Fruit fly (Drosophila melanogaster) whole organism, embryonic: ENCODE data around the gene Polr3H.

Experiments used
- Atf6 ChIP-seq: fragments of 200-800 bp; sonication (Bioruptor generic); IDR thresholded peaks from 2 replicates; pipeline ENCODE4 v1.3.6; 2022; ENCODE audit warnings: missing biosample characterization, missing genetic modification characterization
- BtbVII ChIP-seq: fragments of 200-800 bp; sonication (Bioruptor generic); optimal IDR thresholded peaks from 3 replicates; lab custom pipeline; 2017; ENCODE audit warnings: missing biosample characterization, mild to moderate bottlenecking, missing genetic modification characterization
- C15 ChIP-seq: fragments of 200-800 bp; sonication (Bioruptor generic); IDR thresholded peaks from 3 replicates; pipeline ENCODE4 v1.3.6; 2022; ENCODE audit warnings: missing biosample characterization, missing genetic modification characterization
- CG10321 ChIP-seq: fragments of 200-800 bp; sonication (Bioruptor generic); IDR thresholded peaks from 2 replicates; pipeline ENCODE4 v1.3.6; 2022; ENCODE audit warnings: missing biosample characterization, missing genetic modification characterization
- CG10462 ChIP-seq: fragments of 200-800 bp; sonication (Bioruptor generic); optimal IDR thresholded peaks from 2 replicates; lab custom pipeline; 2016; ENCODE audit warnings: missing biosample characterization, missing genetic modification characterization
- CG11504 ChIP-seq: fragments of 200-800 bp; sonication (Bioruptor generic); optimal IDR thresholded peaks from 3 replicates; lab custom pipeline; 2019; ENCODE audit warnings: missing biosample characterization, mild to moderate bottlenecking, missing genetic modification characterization, moderate library complexity
- CG13296 ChIP-seq: fragments of 200-800 bp; sonication (Bioruptor generic); optimal IDR thresholded peaks from 3 replicates; lab custom pipeline; 2018; ENCODE audit warnings: missing biosample characterization, mild to moderate bottlenecking, missing genetic modification characterization
- CG15073 ChIP-seq: fragments of 200-800 bp; sonication (Bioruptor generic); optimal IDR thresholded peaks from 2 replicates; lab custom pipeline; 2016; ENCODE audit warnings: missing biosample characterization, missing genetic modification characterization
- CG1647 ChIP-seq: fragments of 200-800 bp; sonication (Bioruptor generic); optimal IDR thresholded peaks from 3 replicates; lab custom pipeline; 2016; ENCODE audit warnings: missing biosample characterization, missing genetic modification characterization
- CG16813 ChIP-seq: fragments of 200-800 bp; sonication (Bioruptor generic); IDR thresholded peaks from 3 replicates; pipeline ENCODE4 v1.3.6; 2022; ENCODE audit warnings: missing biosample characterization, missing genetic modification characterization; ENCODE audit not compliant: partially characterized antibody
- CG3995 ChIP-seq: fragments of 200-800 bp; sonication (Bioruptor generic); optimal IDR thresholded peaks from 3 replicates; lab custom pipeline; 2016; ENCODE audit warnings: missing biosample characterization, missing genetic modification characterization
- CG4282 ChIP-seq: fragments of 200-800 bp; sonication (Bioruptor generic); optimal IDR thresholded peaks from 2 replicates; lab custom pipeline; 2016; ENCODE audit warnings: missing biosample characterization, missing genetic modification characterization
- CG7786 ChIP-seq: fragments of 200-800 bp; sonication (Bioruptor generic); optimal IDR thresholded peaks from 2 replicates; lab custom pipeline; 2016; ENCODE audit warnings: missing biosample characterization, missing genetic modification characterization
- CG7987 ChIP-seq: fragments of 200-800 bp; sonication (Bioruptor generic); optimal IDR thresholded peaks from 2 replicates; lab custom pipeline; 2018; ENCODE audit warnings: missing biosample characterization, mild to moderate bottlenecking, missing genetic modification characterization, moderate library complexity
- CG8388 ChIP-seq: fragments of 200-800 bp; sonication (Bioruptor generic); optimal IDR thresholded peaks from 2 replicates; lab custom pipeline; 2019; ENCODE audit warnings: missing biosample characterization, mild to moderate bottlenecking, missing genetic modification characterization, moderate library complexity
- Chrac-16 ChIP-seq: fragments of 200-800 bp; sonication (Bioruptor generic); optimal IDR thresholded peaks from 3 replicates; lab custom pipeline; 2016; ENCODE audit warnings: missing biosample characterization, missing genetic modification characterization
- Deaf1 ChIP-seq: fragments of 200-800 bp; optimal IDR thresholded peaks from 3 replicates; lab custom pipeline; 2019; ENCODE audit warnings: missing biosample characterization, mild to moderate bottlenecking, missing genetic modification characterization, moderate library complexity
- Hmr ChIP-seq: fragments of 200-800 bp; sonication (Bioruptor generic); optimal IDR thresholded peaks from 3 replicates; lab custom pipeline; 2017; ENCODE audit warnings: mild to moderate bottlenecking, missing biosample characterization, missing genetic modification reagents, missing genetic modification characterization
- Med ChIP-seq: fragments of 200-800 bp; sonication (Bioruptor generic); peaks from one replicate; lab custom pipeline; 2016; ENCODE audit warnings: missing biosample characterization, missing genetic modification characterization, mild to moderate bottlenecking, inconsistent platforms, moderate library complexity
- Oaz ChIP-seq: fragments of 200-800 bp; sonication (Bioruptor generic); IDR thresholded peaks from 2 replicates; pipeline ENCODE4 v1.3.6; 2022; ENCODE audit warnings: missing biosample characterization, missing genetic modification characterization
- Rx ChIP-seq: fragments of 200-800 bp; sonication (Bioruptor generic); IDR thresholded peaks from 2 replicates; pipeline ENCODE4 v1.3.6; 2022; ENCODE audit warnings: missing biosample characterization, missing genetic modification characterization
- Vsx1 ChIP-seq: fragments of 200-800 bp; sonication (Bioruptor generic); optimal IDR thresholded peaks from 2 replicates; lab custom pipeline; 2017; ENCODE audit warnings: missing biosample characterization, mild to moderate bottlenecking, missing genetic modification characterization, missing genetic modification reagents
- Xrp1 ChIP-seq: fragments of 200-800 bp; sonication (Bioruptor generic); IDR thresholded peaks from 2 replicates; pipeline ENCODE4 v1.3.6; 2022; ENCODE audit warnings: missing biosample characterization, missing genetic modification characterization
- ash1 ChIP-seq: fragments of 200-800 bp; sonication (Bioruptor generic); optimal IDR thresholded peaks from 2 replicates; lab custom pipeline; 2018; ENCODE audit warnings: missing biosample characterization, mild to moderate bottlenecking, missing genetic modification characterization
- bcd ChIP-seq: fragments of 200-800 bp; sonication (Bioruptor generic); optimal IDR thresholded peaks from 2 replicates; lab custom pipeline; 2017; ENCODE audit warnings: missing biosample characterization, mild to moderate bottlenecking, missing genetic modification characterization
- br ChIP-seq: fragments of >200 bp; optimal IDR thresholded peaks from 2 replicates; lab custom pipeline; 2017
- chn ChIP-seq: fragments of 200-800 bp; sonication (Bioruptor generic); optimal IDR thresholded peaks from 2 replicates; lab custom pipeline; 2016; ENCODE audit warnings: missing biosample characterization, missing genetic modification characterization
- dpn ChIP-seq, 2 experiments: fragments of 200-800 bp; sonication (Bioruptor generic); optimal IDR thresholded peaks; 3 replicates each; lab custom pipeline; 2016; ENCODE audit warnings: missing biosample characterization in 2 of 2, missing genetic modification characterization in 2 of 2
- dysf ChIP-seq: fragments of 200-800 bp; sonication (Bioruptor generic); IDR thresholded peaks from 3 replicates; pipeline ENCODE4 v1.3.6; 2022; ENCODE audit warnings: missing biosample characterization, missing genetic modification characterization
- emc ChIP-seq: fragments of 200-800 bp; sonication (Bioruptor generic); optimal IDR thresholded peaks from 2 replicates; lab custom pipeline; 2016; ENCODE audit warnings: missing biosample characterization, missing genetic modification characterization
- hb ChIP-seq: fragments of 200-800 bp; sonication (Bioruptor generic); IDR thresholded peaks from 3 replicates; pipeline ENCODE4 v1.3.6; 2022; ENCODE audit warnings: missing biosample characterization, missing genetic modification characterization; ENCODE audit not compliant: partially characterized antibody
- lab ChIP-seq: fragments of 200-800 bp; sonication (Bioruptor generic); optimal IDR thresholded peaks from 3 replicates; lab custom pipeline; 2017; ENCODE audit warnings: missing biosample characterization, missing genetic modification characterization, mild to moderate bottlenecking, moderate library complexity, missing genetic modification reagents
- lilli ChIP-seq: fragments of 200-800 bp; sonication (Bioruptor generic); optimal IDR thresholded peaks from 3 replicates; lab custom pipeline; 2016; ENCODE audit warnings: missing biosample characterization, missing genetic modification characterization
- lola ChIP-seq, 3 experiments: fragments of >200 bp in 2 of 3; fragments of 200-800 bp in 1 of 3; sonication (Bioruptor generic) in 1 of 3; optimal IDR thresholded peaks; 2 replicates each; lab custom pipeline; 2017 to 2019; ENCODE audit warnings: missing biosample characterization in 3 of 3, missing genetic modification characterization in 3 of 3, mild to moderate bottlenecking in 1 of 3, moderate library complexity in 1 of 3
- mirr ChIP-seq: fragments of 200-800 bp; sonication (Bioruptor generic); optimal IDR thresholded peaks from 3 replicates; lab custom pipeline; 2018; ENCODE audit warnings: missing biosample characterization, mild to moderate bottlenecking, missing genetic modification characterization
- nau ChIP-seq: fragments of 200-800 bp; sonication (Bioruptor generic); optimal IDR thresholded peaks from 3 replicates; lab custom pipeline; 2017; ENCODE audit warnings: missing biosample characterization, mild to moderate bottlenecking, missing genetic modification characterization, missing genetic modification reagents
- nmo ChIP-seq: fragments of 200-800 bp; sonication (Bioruptor generic); optimal IDR thresholded peaks from 2 replicates; lab custom pipeline; 2018; ENCODE audit warnings: missing biosample characterization, mild to moderate bottlenecking, missing genetic modification characterization, moderate library complexity
- sc ChIP-seq, 3 experiments: fragments of >200 bp in 2 of 3; fragments of 200-800 bp in 1 of 3; sonication (Bioruptor generic) in 1 of 3; optimal IDR thresholded peaks; 2 replicates in 2 of 3; 3 replicates in 1 of 3; lab custom pipeline; 2017; ENCODE audit warnings: mild to moderate bottlenecking in 1 of 3, missing biosample characterization in 1 of 3, missing genetic modification characterization in 1 of 3, missing genetic modification reagents in 1 of 3
- sd ChIP-seq: fragments of 200-800 bp; sonication (Bioruptor generic); optimal IDR thresholded peaks from 3 replicates; lab custom pipeline; 2018; ENCODE audit warnings: missing biosample characterization, mild to moderate bottlenecking, missing genetic modification characterization, moderate library complexity
- shn ChIP-seq: fragments of 200-800 bp; sonication (Bioruptor generic); optimal IDR thresholded peaks from 3 replicates; lab custom pipeline; 2016; ENCODE audit warnings: missing biosample characterization, missing genetic modification characterization
- ssp ChIP-seq: fragments of 200-800 bp; sonication (Bioruptor generic); IDR thresholded peaks from 2 replicates; pipeline ENCODE4 v1.3.6; 2022; ENCODE audit warnings: missing biosample characterization, missing genetic modification characterization
- stc ChIP-seq: fragments of 200-800 bp; sonication (Bioruptor generic); IDR thresholded peaks from 2 replicates; pipeline ENCODE4 v1.3.6; 2022; ENCODE audit warnings: missing biosample characterization, missing genetic modification characterization
- sug ChIP-seq: fragments of 200-800 bp; optimal IDR thresholded peaks from 2 replicates; lab custom pipeline; 2019; ENCODE audit warnings: missing biosample characterization, mild to moderate bottlenecking, missing genetic modification characterization, moderate library complexity
- yki ChIP-seq: fragments of >200 bp; optimal IDR thresholded peaks from 3 replicates; lab custom pipeline; 2018

Polr3H gene

dm6 chr3L:11689832-11690602 is 41.5 kb downstream of the Polr3H start (continued):
- TF ChIP-seq stc = 0 out of 2 replicates have a peak, but pooled peaks have one; percentile 12
- peak; percentile 62 for TF ChIP-seq Med
- TF ChIP-seq ssp (GFP tag; lab: Robert Waterston, UW) = no peak
- TF ChIP-seq chn (GFP tag; lab: Kevin White, UChicago) = no peak
- TF ChIP-seq shn (GFP tag; lab: Kevin White, UChicago) = no peak
- no peak for TF ChIP-seq Xrp1 (GFP tag; lab: Robert Waterston, UW)
- TF ChIP-seq CG8388 = no peak
- no peak for TF ChIP-seq Hmr
- TF ChIP-seq CG3995 (GFP tag; lab: Kevin White, UChicago) = no peak
- TF ChIP-seq nau (GFP tag; lab: Kevin White, UChicago) = no peak
- no peak for TF ChIP-seq CG7786
- TF ChIP-seq Oaz (GFP tag; lab: Robert Waterston, UW) = no peak
- TF ChIP-seq yki (lab: Kevin White, UChicago) = no peak
- no peak for TF ChIP-seq bcd (GFP tag; lab: Kevin White, UChicago)
- TF ChIP-seq mirr (GFP tag; lab: Kevin White, UChicago) = peak; percentile 93
- TF ChIP-seq lab (GFP tag; lab: Kevin White, UChicago) = peak; percentile 28
- TF ChIP-seq CG11504 = no peak
- TF ChIP-seq Atf6 (GFP tag; lab: Robert Waterston, UW) = 0 out of 2 replicates have a peak, but pooled peaks have one; percentile 23
- no peak for TF ChIP-seq Rx
- TF ChIP-seq sug (tag; lab: Kevin White, UChicago) = peak; percentile 41
- no peak for TF ChIP-seq lilli
- TF ChIP-seq br (lab: Kevin White, UChicago) = no peak
- TF ChIP-seq CG16813 (GFP tag; lab: Robert Waterston, UW) = no peak
- TF ChIP-seq sd = peak; percentile 48
- TF ChIP-seq CG4282 (GFP tag; lab: Kevin White, UChicago) = no peak
- TF ChIP-seq C15 (GFP tag; lab: Robert Waterston, UW) = no peak
- TF ChIP-seq hb (GFP tag; lab: Robert Waterston, UW) = no peak
- TF ChIP-seq Chrac-16 (GFP tag; lab: Kevin White, UChicago) = no peak
- no peak for TF ChIP-seq dysf (GFP tag; lab: Robert Waterston, UW)
- TF ChIP-seq dpn (GFP tag; optimal IDR thresholded peaks at IDR 0.05; lab: Kevin White, UChicago) = no peak
- no peak for TF ChIP-seq emc (GFP tag; lab: Kevin White, UChicago)
- TF ChIP-seq CG7987 = no peak
- TF ChIP-seq nmo (GFP tag; lab: Kevin White, UChicago) = no peak
- TF ChIP-seq CG10462 (GFP tag; lab: Kevin White, UChicago) = no peak
- no peak for TF ChIP-seq Deaf1 (tag; lab: Kevin White, UChicago)
- no peak for TF ChIP-seq lola (GFP tag; optimal IDR thresholded peaks at IDR 0.05; lab: Kevin White, UChicago)
- no peak for TF ChIP-seq ash1 (GFP tag; lab: Kevin White, UChicago)
- no peak for TF ChIP-seq CG10321 (GFP tag; lab: Robert Waterston, UW)
- no peak for TF ChIP-seq sc (optimal IDR thresholded peaks at IDR 0.05; lab: Kevin White, UChicago)
- TF ChIP-seq sc (GFP tag; optimal IDR thresholded peaks at IDR 0.05; lab: Kevin White, UChicago) = no peak
- TF ChIP-seq CG15073 (GFP tag; lab: Kevin White, UChicago) = no peak
- no peak for TF ChIP-seq BtbVII (GFP tag; lab: Kevin White, UChicago)
- peak; percentile 20 for TF ChIP-seq CG13296
- TF ChIP-seq CG1647 (GFP tag; lab: Kevin White, UChicago) = no peak
- TF ChIP-seq Vsx1 (GFP tag; lab: Kevin White, UChicago) = peak; percentile 84
